Worm (Caenorhabditis elegans) whole organism, early embryonic: Measurements from ENCODE around the gene C16D9.9.

Source experiments
- B0310.2 ChIP-seq: sonication (generic microtip); optimal IDR thresholded peaks from 2 replicates; lab custom pipeline; 2016; ENCODE audit warnings: mild to moderate bottlenecking, missing genetic modification characterization, missing compliant biosample characterization
- F13C5.2 ChIP-seq: sonication (generic microtip); optimal IDR thresholded peaks from 2 replicates; lab custom pipeline; 2017; ENCODE audit warnings: mild to moderate bottlenecking, missing genetic modification characterization, inconsistent platforms, missing compliant biosample characterization
- aly-1 ChIP-seq: sonication (generic microtip); optimal IDR thresholded peaks from 2 replicates; lab custom pipeline; 2016; ENCODE audit warnings: missing genetic modification characterization, missing compliant biosample characterization
- ama-1 ChIP-seq: fragments of 150-350 bp; optimal IDR thresholded peaks from 2 replicates; lab custom pipeline; 2014
- ceh-13 ChIP-seq: fragments of 200-800 bp; sonication (Bioruptor generic); optimal IDR thresholded peaks from 2 replicates; lab custom pipeline; 2018; ENCODE audit warnings: mild to moderate bottlenecking, missing genetic modification characterization, missing compliant biosample characterization
- ceh-36 ChIP-seq: sonication (generic microtip); optimal IDR thresholded peaks from 2 replicates; lab custom pipeline; 2016; ENCODE audit warnings: missing genetic modification characterization, inconsistent platforms, missing compliant biosample characterization
- flt-1 ChIP-seq: fragments of 200-800 bp; sonication (Bioruptor generic); IDR thresholded peaks from 2 replicates; pipeline ENCODE4 v1.3.6; 2022; ENCODE audit warnings: missing genetic modification characterization, missing compliant biosample characterization
- hmg-4 ChIP-seq: fragments of 200-800 bp; sonication (Bioruptor generic); optimal IDR thresholded peaks from 2 replicates; lab custom pipeline; 2018; ENCODE audit warnings: mild to moderate bottlenecking, missing genetic modification characterization, missing compliant biosample characterization
- scrt-1 ChIP-seq: fragments of 200-800 bp; sonication (Bioruptor generic); IDR thresholded peaks from 2 replicates; pipeline ENCODE4 v1.3.6; 2022; ENCODE audit warnings: missing genetic modification characterization, missing compliant biosample characterization
- sea-1 ChIP-seq: fragments of 200-800 bp; sonication (Bioruptor generic); conservative IDR thresholded peaks from 2 replicates; pipeline ENCODE4 v1.3.6; 2022; ENCODE audit warnings: missing genetic modification characterization, missing compliant biosample characterization
- tbx-11 ChIP-seq: fragments of 200-800 bp; sonication (Bioruptor generic); IDR thresholded peaks from 2 replicates; pipeline ENCODE4 v1.3.6; 2022; ENCODE audit warnings: missing genetic modification characterization, missing compliant biosample characterization

ce11 chrV:8243201-8243600 is 20.8 kb upstream of the C16D9.9 start:
- TF ChIP-seq ama-1 (lab: Kevin White, UChicago): no peak
- no peak for TF ChIP-seq scrt-1 (GFP tag; lab: Robert Waterston, UW)
- TF ChIP-seq tbx-11 (GFP tag; lab: Robert Waterston, UW): no peak
- no peak for TF ChIP-seq B0310.2 (tag; lab: Kevin White, UChicago)
- TF ChIP-seq aly-1: no peak
- TF ChIP-seq sea-1 (GFP tag; lab: Robert Waterston, UW): no peak
- TF ChIP-seq flt-1: no peak
- TF ChIP-seq hmg-4: no peak
- TF ChIP-seq ceh-13 (GFP tag; lab: Kevin White, UChicago): no peak
- no peak for TF ChIP-seq ceh-36 (tag; lab: Kevin White, UChicago)
- TF ChIP-seq F13C5.2 (tag; lab: Kevin White, UChicago): no peak
